Worm (Caenorhabditis elegans) whole organism, young adult: Measurements from ENCODE around the gene fbxb-50.

Experiments used
- C17E4.6 ChIP-seq: fragments of 200-800 bp; sonication (Bioruptor generic); IDR thresholded peaks from 2 replicates; pipeline ENCODE4 v1.3.6; 2022; ENCODE audit warnings: missing genetic modification reagents, missing genetic modification characterization, missing compliant biosample characterization
- D2030.7 ChIP-seq: fragments of 200-800 bp; sonication (Bioruptor generic); IDR thresholded peaks from 2 replicates; pipeline ENCODE4 v1.3.6; 2022; ENCODE audit warnings: missing genetic modification reagents, missing genetic modification characterization, missing compliant biosample characterization
- F22D6.2 ChIP-seq: sonication (generic microtip); optimal IDR thresholded peaks from 2 replicates; lab custom pipeline; 2016; ENCODE audit warnings: mild to moderate bottlenecking, missing genetic modification characterization, missing compliant biosample characterization
- F55B11.4 ChIP-seq: sonication (generic microtip); optimal IDR thresholded peaks from 2 replicates; lab custom pipeline; 2016; ENCODE audit warnings: missing compliant biosample characterization, missing genetic modification characterization, borderline replicate concordance; ENCODE audit not compliant: insufficient read depth
- F57A8.1 ChIP-seq: fragments of 200-800 bp; sonication (Bioruptor generic); optimal IDR thresholded peaks from 2 replicates; lab custom pipeline; 2018; ENCODE audit warnings: mild to moderate bottlenecking, missing genetic modification characterization, moderate library complexity, missing compliant biosample characterization
- F57C9.4 ChIP-seq: sonication (generic microtip); optimal IDR thresholded peaks from 2 replicates; lab custom pipeline; 2017; ENCODE audit warnings: mild to moderate bottlenecking, missing genetic modification characterization, missing compliant biosample characterization
- K11D2.4 ChIP-seq: fragments of 200-800 bp; sonication (Bioruptor generic); IDR thresholded peaks from 2 replicates; pipeline ENCODE4 v1.3.6; 2022; ENCODE audit warnings: missing genetic modification reagents, missing genetic modification characterization, missing compliant biosample characterization
- K12H6.12 ChIP-seq: fragments of 200-800 bp; sonication (Bioruptor generic); optimal IDR thresholded peaks from 2 replicates; lab custom pipeline; 2018; ENCODE audit warnings: mild to moderate bottlenecking, missing genetic modification characterization, missing compliant biosample characterization
- T07F8.4 ChIP-seq: sonication (generic microtip); optimal IDR thresholded peaks from 2 replicates; lab custom pipeline; 2016; ENCODE audit warnings: mild to moderate bottlenecking, missing genetic modification characterization, moderate library complexity, missing compliant biosample characterization
- Y67H2A.10 ChIP-seq: fragments of 200-800 bp; sonication (Bioruptor generic); conservative IDR thresholded peaks from 2 replicates; pipeline ENCODE4 v1.3.6; 2022; ENCODE audit warnings: missing genetic modification reagents, missing genetic modification characterization, missing compliant biosample characterization
- akir-1 ChIP-seq: fragments of 200-800 bp; sonication (Bioruptor generic); optimal IDR thresholded peaks from 2 replicates; lab custom pipeline; 2018; ENCODE audit warnings: mild to moderate bottlenecking, missing genetic modification characterization, moderate library complexity, missing compliant biosample characterization
- ama-1 ChIP-seq, 3 experiments: fragments of 150-350 bp in 1 of 3; sonication (generic microtip) in 2 of 3; optimal IDR thresholded peaks; 2 replicates each; lab custom pipeline; 2014 to 2018; ENCODE audit warnings: missing biosample characterization in 2 of 3, missing genetic modification characterization in 2 of 3, missing genetic modification reagents in 2 of 3
- aptf-2 ChIP-seq: fragments of 200-800 bp; sonication (Bioruptor generic); conservative IDR thresholded peaks from 2 replicates; pipeline ENCODE4 v1.3.6; 2022; ENCODE audit warnings: missing genetic modification reagents, missing genetic modification characterization, missing compliant biosample characterization
- aptf-3 ChIP-seq: fragments of 200-800 bp; sonication (Bioruptor generic); IDR thresholded peaks from 2 replicates; pipeline ENCODE4 v1.3.6; 2022; ENCODE audit warnings: missing genetic modification characterization, missing compliant biosample characterization
- atf-7 ChIP-seq: sonication (generic microtip); optimal IDR thresholded peaks from 2 replicates; lab custom pipeline; 2017; ENCODE audit warnings: mild to moderate bottlenecking, missing genetic modification characterization, missing compliant biosample characterization
- attf-5 ChIP-seq: fragments of 200-800 bp; sonication (Bioruptor generic); optimal IDR thresholded peaks from 2 replicates; lab custom pipeline; 2018; ENCODE audit warnings: mild to moderate bottlenecking, missing genetic modification characterization, missing compliant biosample characterization
- bed-2 ChIP-seq: fragments of 200-800 bp; sonication (Bioruptor generic); IDR thresholded peaks from 2 replicates; pipeline ENCODE4 v1.3.6; 2022; ENCODE audit warnings: missing genetic modification reagents, missing genetic modification characterization, missing compliant biosample characterization
- ceh-100 ChIP-seq: fragments of 200-800 bp; sonication (Bioruptor generic); IDR thresholded peaks from 2 replicates; pipeline ENCODE4 v1.3.6; 2022; ENCODE audit warnings: missing genetic modification reagents, missing genetic modification characterization, missing compliant biosample characterization
- egrh-3 ChIP-seq: fragments of 200-800 bp; sonication (Bioruptor generic); IDR thresholded peaks from 2 replicates; pipeline ENCODE4 v1.3.6; 2022; ENCODE audit warnings: missing genetic modification reagents, missing genetic modification characterization, missing compliant biosample characterization
- fkh-3 ChIP-seq: sonication (generic microtip); optimal IDR thresholded peaks from 2 replicates; lab custom pipeline; 2016; ENCODE audit warnings: mild to moderate bottlenecking, missing genetic modification characterization, missing compliant biosample characterization
- hsf-1 ChIP-seq: fragments of 200-800 bp; sonication (Bioruptor generic); IDR thresholded peaks from 2 replicates; pipeline ENCODE4 v1.3.6; 2022; ENCODE audit warnings: missing genetic modification reagents, missing genetic modification characterization, missing compliant biosample characterization
- let-526 ChIP-seq: fragments of 200-800 bp; sonication (Bioruptor generic); IDR thresholded peaks from 2 replicates; pipeline ENCODE4 v1.3.6; 2022; ENCODE audit warnings: missing genetic modification reagents, missing genetic modification characterization, missing compliant biosample characterization
- let-607 ChIP-seq, 2 experiments: fragments of 200-800 bp in 1 of 2; sonication (Bioruptor generic) in 1 of 2; sonication (generic microtip) in 1 of 2; optimal IDR thresholded peaks; 2 replicates each; lab custom pipeline; 2016 to 2018; ENCODE audit warnings: mild to moderate bottlenecking in 2 of 2, missing compliant biosample characterization in 2 of 2, missing genetic modification characterization in 2 of 2, moderate library complexity in 2 of 2, missing genotype in 1 of 2
- lsy-27 ChIP-seq: sonication (generic microtip); optimal IDR thresholded peaks from 2 replicates; lab custom pipeline; 2017; ENCODE audit warnings: missing genetic modification characterization, mild to moderate bottlenecking, missing compliant biosample characterization, antibody characterized with exemption, missing genotype, borderline replicate concordance; ENCODE audit not compliant: insufficient read depth
- madf-10 ChIP-seq: sonication (generic microtip); optimal IDR thresholded peaks from 2 replicates; lab custom pipeline; 2016; ENCODE audit warnings: mild to moderate bottlenecking, missing genetic modification characterization, missing compliant biosample characterization
- nfyb-1 ChIP-seq: fragments of 200-800 bp; sonication (Bioruptor generic); IDR thresholded peaks from 2 replicates; pipeline ENCODE4 v1.3.6; 2022; ENCODE audit warnings: missing genetic modification reagents, missing genetic modification characterization, missing compliant biosample characterization
- nhr-27 ChIP-seq: fragments of 200-800 bp; sonication (Bioruptor generic); optimal IDR thresholded peaks from 2 replicates; lab custom pipeline; 2018; ENCODE audit warnings: mild to moderate bottlenecking, missing genetic modification characterization, moderate library complexity, missing compliant biosample characterization
- nhr-80 ChIP-seq: sonication (generic microtip); optimal IDR thresholded peaks from 2 replicates; lab custom pipeline; 2016; ENCODE audit warnings: missing genetic modification characterization, missing compliant biosample characterization
- rec-8 ChIP-seq, 2 experiments: sonication (generic microtip); optimal IDR thresholded peaks; 2 replicates each; lab custom pipeline; 2016; ENCODE audit warnings: mild to moderate bottlenecking in 2 of 2, missing genetic modification characterization in 2 of 2, missing genetic modification reagents in 2 of 2, missing genotype in 2 of 2, missing biosample characterization in 1 of 2, missing compliant biosample characterization in 1 of 2, moderate library complexity in 1 of 2
- somi-1 ChIP-seq: fragments of 200-800 bp; sonication (Bioruptor generic); optimal IDR thresholded peaks from 2 replicates; lab custom pipeline; 2018; ENCODE audit warnings: mild to moderate bottlenecking, missing genetic modification characterization, missing compliant biosample characterization
- unc-62 ChIP-seq: fragments of 150-350 bp; optimal IDR thresholded peaks from 2 replicates; lab custom pipeline; 2014; ENCODE audit warnings: missing biosample characterization, missing genetic modification reagents, missing genetic modification characterization
- xnd-1 ChIP-seq: sonication (generic microtip); optimal IDR thresholded peaks from 2 replicates; lab custom pipeline; 2016; ENCODE audit warnings: missing genotype, missing genetic modification reagents, missing genetic modification characterization, missing compliant biosample characterization
- ztf-18 ChIP-seq: sonication (generic microtip); optimal IDR thresholded peaks from 2 replicates; lab custom pipeline; 2016; ENCODE audit warnings: missing genotype, mild to moderate bottlenecking, missing genetic modification characterization, missing compliant biosample characterization
- ztf-25 ChIP-seq: fragments of 200-800 bp; sonication (Bioruptor generic); IDR thresholded peaks from 2 replicates; pipeline ENCODE4 v1.3.6; 2022; ENCODE audit warnings: missing genetic modification reagents, missing genetic modification characterization, missing compliant biosample characterization

fbxb-50 gene

ce11 chrII:1550501-1550900 lies 5.7 kb upstream of the fbxb-50 start, which contains the start of the genes fbxb-52 and fbxb-51:
TSS of gene fbxb-52 (minus strand) at chrII:1550601.
TSS of gene fbxb-51 (plus strand) at chrII:1550712.
- TF ChIP-seq D2030.7 (GFP tag; lab: Robert Waterston, UW) (no peak), F55B11.4 (tag; lab: Kevin White, UChicago) (no peak), fkh-3 (tag; lab: Kevin White, UChicago) (no peak), egrh-3 (GFP tag; lab: Robert Waterston, UW) (no peak), atf-7 (tag; lab: Kevin White, UChicago) (no peak), Y67H2A.10 (no peak), lsy-27 (tag; lab: Kevin White, UChicago) (no peak), K11D2.4 (GFP tag; lab: Robert Waterston, UW) (no peak), aptf-3 (GFP tag; lab: Robert Waterston, UW) (no peak)

- TF ChIP-seq nfyb-1 (GFP tag; lab: Robert Waterston, UW): no peak
These were observed 4.6 kb downstream of the fbxb-50 start for ce11 chrII:1560839-1561238.

DNA sequence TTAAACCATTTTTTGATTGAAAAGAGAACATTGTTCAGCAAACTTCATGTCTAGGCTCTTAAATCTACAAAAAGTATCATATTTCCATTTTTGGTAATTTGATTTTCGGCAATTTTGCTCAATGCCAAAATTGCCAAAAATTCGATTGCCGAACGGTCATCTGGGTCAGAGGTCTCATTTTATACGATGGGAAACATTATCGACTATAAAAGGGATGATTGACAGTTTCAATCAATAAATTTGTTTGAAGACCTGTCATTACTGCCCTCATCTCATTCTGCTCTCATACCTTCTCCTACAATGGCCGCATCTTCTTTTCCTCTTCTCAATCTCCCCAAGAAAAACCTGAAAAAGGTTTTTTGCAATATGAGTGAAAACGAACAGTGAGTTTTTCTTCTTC lies 5.6 kb downstream of the fbxb-50 start, which contains the start of gene K05F6.14:
TSS of gene K05F6.14 (plus strand) at position 301 of the 400 bp plus-strand sequence.
- TF ChIP-seq ceh-100: no peak
- TF ChIP-seq F57A8.1 (GFP tag; lab: Kevin White, UChicago): no peak
- TF ChIP-seq C17E4.6 (GFP tag; lab: Robert Waterston, UW): no peak
- TF ChIP-seq ztf-25 (GFP tag; lab: Robert Waterston, UW): no peak
- no peak for TF ChIP-seq Y67H2A.10
- no peak for TF ChIP-seq let-607 (tag; optimal IDR thresholded peaks at IDR 0.05; lab: Kevin White, UChicago)
- no peak for TF ChIP-seq somi-1 (GFP tag; lab: Kevin White, UChicago)
- no peak for TF ChIP-seq nhr-80 (tag; lab: Kevin White, UChicago)
- no peak for TF ChIP-seq akir-1
- no peak for TF ChIP-seq xnd-1 (tag; lab: Kevin White, UChicago)
- no peak for TF ChIP-seq ztf-18 (tag; lab: Kevin White, UChicago)
- TF ChIP-seq unc-62: no peak
- TF ChIP-seq nhr-27 (tag; lab: Kevin White, UChicago): no peak
- no peak for TF ChIP-seq madf-10 (tag; lab: Kevin White, UChicago)

DNA sequence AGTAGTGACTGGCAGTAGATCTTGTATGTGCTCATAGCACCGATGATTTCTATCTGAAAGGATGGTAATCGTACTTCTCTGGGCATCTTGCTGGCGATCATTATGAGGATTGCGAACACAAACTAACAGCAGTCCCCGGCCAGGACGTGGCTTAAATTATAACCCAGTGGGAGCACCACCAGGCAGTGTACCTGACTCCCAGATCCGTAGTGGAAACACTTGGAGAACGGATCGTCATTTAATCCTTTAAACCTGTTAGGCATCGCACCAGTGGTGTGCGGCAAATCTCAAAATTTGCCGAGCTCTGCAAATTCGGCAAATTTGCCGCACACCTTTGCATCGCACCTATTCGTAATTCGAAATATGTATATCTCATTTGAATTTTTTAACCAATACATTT lies 11.4 kb downstream of the fbxb-50 start, which contains the start of gene K05F6.8:
TSS of gene K05F6.8 (minus strand) at position 101 of the 400 bp plus-strand sequence.
- no peak for TF ChIP-seq ama-1 (optimal IDR thresholded peaks at IDR 0.05; lab: Kevin White, UChicago)
- TF ChIP-seq ama-1 (GFP tag; optimal IDR thresholded peaks at IDR 0.05; lab: Kevin White, UChicago): no peak
- no peak for TF ChIP-seq F57C9.4 (tag; lab: Kevin White, UChicago)
- no peak for TF ChIP-seq K12H6.12 (tag; lab: Kevin White, UChicago)
- no peak for TF ChIP-seq rec-8 (tag; optimal IDR thresholded peaks at IDR 0.05; lab: Kevin White, UChicago)
- no peak for TF ChIP-seq attf-5
- no peak for TF ChIP-seq nhr-80 (tag; lab: Kevin White, UChicago)
- TF ChIP-seq aptf-2 (GFP tag; lab: Robert Waterston, UW): no peak
- TF ChIP-seq F22D6.2 (tag; lab: Kevin White, UChicago): no peak
- no peak for TF ChIP-seq let-526 (GFP tag; lab: Robert Waterston, UW)
- TF ChIP-seq bed-2 (GFP tag; lab: Robert Waterston, UW): no peak
- TF ChIP-seq hsf-1 (GFP tag; lab: Robert Waterston, UW): no peak
- no peak for TF ChIP-seq T07F8.4 (tag; lab: Kevin White, UChicago)
